Fruit fly (Drosophila melanogaster) whole organism: ENCODE data around the gene SelT.

Experiments used
- CG8478 ChIP-seq: fragments of >200 bp; optimal IDR thresholded peaks from 2 replicates; lab custom pipeline; 2018; ENCODE audit warnings: inconsistent platforms
- Dll ChIP-seq: fragments of >200 bp; optimal IDR thresholded peaks from 2 replicates; lab custom pipeline; 2017
- pan ChIP-seq: fragments of >200 bp; optimal IDR thresholded peaks from 2 replicates; lab custom pipeline; 2017
- psq ChIP-seq: fragments of >200 bp; optimal IDR thresholded peaks from 2 replicates; lab custom pipeline; 2017
- usp ChIP-seq: fragments of >200 bp; optimal IDR thresholded peaks from 2 replicates; lab custom pipeline; 2017; ENCODE audit warnings: missing biosample characterization, missing genetic modification characterization, mixed read lengths

dm6 chr2L:5050825-5051224 is 40.1 kb downstream of the SelT start, which contains the start of gene CG9121:
- TF ChIP-seq pan (lab: Kevin White, UChicago) (no peak), psq (lab: Kevin White, UChicago) (no peak), usp (GFP tag; lab: Kevin White, UChicago) (no peak), Dll (no peak), CG8478 (lab: Kevin White, UChicago) (no peak)
